Fruit fly (Drosophila melanogaster): ENCODE results near the gene CASK.
A peak's percentile ranks its signal among the peaks of the same experiment; 100 is the strongest.

CASK gene

DNA sequence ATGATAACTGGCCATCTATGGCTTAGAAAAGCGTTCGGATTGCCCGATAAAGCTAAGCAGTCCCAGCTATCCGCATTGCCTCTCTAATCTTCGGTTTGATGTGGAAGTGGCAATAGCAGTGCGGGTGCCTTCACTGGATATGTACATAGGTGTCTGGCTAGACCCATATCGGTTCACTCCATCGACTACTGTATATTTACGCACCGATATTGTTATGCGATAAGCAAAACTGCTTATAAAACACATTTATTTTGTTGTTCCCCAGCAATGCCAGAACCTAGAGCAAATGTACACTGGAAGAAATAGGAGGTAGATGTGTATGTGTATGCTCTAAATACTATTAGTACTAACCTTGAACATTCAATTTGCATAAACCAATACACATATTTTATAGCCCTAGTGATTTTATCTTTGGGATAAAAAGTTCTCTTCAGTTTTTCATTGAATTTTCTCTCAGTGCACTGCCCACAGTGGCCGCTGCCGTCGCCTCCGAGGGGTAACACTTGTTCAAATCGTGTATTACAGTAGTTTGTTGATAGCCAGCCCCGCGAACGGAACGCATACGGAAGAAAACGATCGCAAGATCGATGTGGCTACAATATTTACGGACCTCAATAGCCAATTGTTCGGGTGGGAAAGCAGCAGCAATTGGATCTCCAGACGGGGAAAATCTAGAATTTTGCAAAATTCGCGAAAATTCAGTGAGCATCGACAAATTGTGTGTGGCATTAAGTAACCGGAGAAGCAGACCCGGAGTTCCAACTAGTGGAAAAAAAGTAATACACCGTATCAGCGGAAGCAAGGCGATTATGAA lies 47.9 kb upstream of the CASK start, which contains the start of gene CG31431 (continued):
- peak; percentile 99 for TF ChIP-seq sens (GFP tag)
- TF ChIP-seq BtbVII (GFP tag; optimal IDR thresholded peaks at IDR 0.05), result peak; percentile 98
- TF ChIP-seq gsb (GFP tag; IDR thresholded peaks at IDR 0.05), result peak; percentile 97
- TF ChIP-seq wdn (GFP tag; IDR thresholded peaks at IDR 0.05), result peak; percentile 97
- TF ChIP-seq hbn (GFP tag; IDR thresholded peaks at IDR 0.05; ENCODE audit: partially characterized antibody), result no peak
- TF ChIP-seq lov (optimal IDR thresholded peaks at IDR 0.05), result no peak
- peak; percentile 95 for TF ChIP-seq lov (GFP tag; IDR thresholded peaks at IDR 0.05)
- peak; percentile 73 for TF ChIP-seq CG7745 (tag; optimal IDR thresholded peaks at IDR 0.05)
- TF ChIP-seq CG31441 (GFP tag; IDR thresholded peaks at IDR 0.05), result peak; percentile 97
- TF ChIP-seq Nf-YA (GFP tag; IDR thresholded peaks at IDR 0.05), result peak; percentile 95
- TF ChIP-seq ewg (GFP tag; optimal IDR thresholded peaks at IDR 0.05), result peak; percentile 90
- peak; percentile 98 for TF ChIP-seq CG13624 (GFP tag; optimal IDR thresholded peaks at IDR 0.05)
- TF ChIP-seq CG17802 (tag; optimal IDR thresholded peaks at IDR 0.05), result peak; percentile 79
- TF ChIP-seq CG7928 (GFP tag; optimal IDR thresholded peaks at IDR 0.05), result peak; percentile 80
- TF ChIP-seq lbe (GFP tag; optimal IDR thresholded peaks at IDR 0.05), result peak; percentile 58
- peak; percentile 98 for TF ChIP-seq CG11456 (GFP tag; IDR thresholded peaks at IDR 0.05)
- TF ChIP-seq sr (GFP tag; IDR thresholded peaks at IDR 0.05), result peak; percentile 88
- peak; percentile 98 for TF ChIP-seq dysf (GFP tag; IDR thresholded peaks at IDR 0.05)
- TF ChIP-seq CHES-1-like (GFP tag; optimal IDR thresholded peaks at IDR 0.05), result peak; percentile 98
- peak; percentile 97 for TF ChIP-seq CG33213 (GFP tag; optimal IDR thresholded peaks at IDR 0.05)
- peak; percentile 99 for TF ChIP-seq CG7839 (tag; optimal IDR thresholded peaks at IDR 0.05)
- TF ChIP-seq Sry-δ (GFP tag; optimal IDR thresholded peaks at IDR 0.05), result peak; percentile 78
- TF ChIP-seq vfl (GFP tag; optimal IDR thresholded peaks at IDR 0.05), result peak; percentile 96
- TF ChIP-seq seq (GFP tag; IDR thresholded peaks at IDR 0.05), result peak; percentile 94
- TF ChIP-seq org-1 (GFP tag; optimal IDR thresholded peaks at IDR 0.05), result peak; percentile 98
- peak; percentile 99 for TF ChIP-seq Ets65A (GFP tag)
- TF ChIP-seq CG2678 (tag; optimal IDR thresholded peaks at IDR 0.05), result peak; percentile 98
- TF ChIP-seq CG17912 (GFP tag; optimal IDR thresholded peaks at IDR 0.05), result peak; percentile 74
- TF ChIP-seq CG14441 (GFP tag; IDR thresholded peaks at IDR 0.05), result peak; percentile 97
- TF ChIP-seq z (GFP tag; IDR thresholded peaks at IDR 0.05), result peak; percentile 72; the same call in 2 of the 3 replicates
- peak; percentile 85 for TF ChIP-seq run (tag; optimal IDR thresholded peaks at IDR 0.05)
- TF ChIP-seq trem (tag; optimal IDR thresholded peaks at IDR 0.05), result peak; percentile 92
- no peak for TF ChIP-seq amos (GFP tag; IDR thresholded peaks at IDR 0.05; ENCODE audit: partially characterized antibody)
- peak; percentile 92 for TF ChIP-seq CG32767 (GFP tag; IDR thresholded peaks at IDR 0.05)
- TF ChIP-seq CG10565 (GFP tag; optimal IDR thresholded peaks at IDR 0.05), result peak; percentile 91
- peak; percentile 98 for TF ChIP-seq tgo (GFP tag; IDR thresholded peaks at IDR 0.05)
- TF ChIP-seq Oli (tag; optimal IDR thresholded peaks at IDR 0.05), result peak; percentile 96
- TF ChIP-seq nerfin-1 (tag; optimal IDR thresholded peaks at IDR 0.05), result peak; percentile 90
- no peak for TF ChIP-seq unc-4 (GFP tag; IDR thresholded peaks at IDR 0.05; ENCODE audit: partially characterized antibody)
- TF ChIP-seq CG3995 (GFP tag; optimal IDR thresholded peaks at IDR 0.05), result peak; percentile 81
- peak; percentile 97 for TF ChIP-seq so (GFP tag; IDR thresholded peaks at IDR 0.05)
- peak; percentile 97 for TF ChIP-seq ems (GFP tag; optimal IDR thresholded peaks at IDR 0.05)
- TF ChIP-seq C15 (GFP tag; IDR thresholded peaks at IDR 0.05), result peak; percentile 95
- TF ChIP-seq chinmo (GFP tag; IDR thresholded peaks at IDR 0.05; ENCODE audit: partially characterized antibody), result 0 out of 4 replicates have a peak, but pooled peaks have one; percentile 17
- TF ChIP-seq CG34422 (GFP tag; IDR thresholded peaks at IDR 0.05), result peak; percentile 98
- no peak for TF ChIP-seq br (optimal IDR thresholded peaks at IDR 0.05)
- peak; percentile 94 for TF ChIP-seq shn (GFP tag; optimal IDR thresholded peaks at IDR 0.05)
- TF ChIP-seq Meics (GFP tag; optimal IDR thresholded peaks at IDR 0.05), result peak; percentile 98
- peak; percentile 88 for TF ChIP-seq Bdp1 (GFP tag; optimal IDR thresholded peaks at IDR 0.05)
- TF ChIP-seq Elba2 (GFP tag; optimal IDR thresholded peaks at IDR 0.05), result peak; percentile 41
- TF ChIP-seq Hr39 (optimal IDR thresholded peaks at IDR 0.05), result no peak
